Worm (Caenorhabditis elegans) whole organism, L4/young adult: ENCODE data around the gene fbxb-21.

Experiments
- W03F9.2 ChIP-seq: fragments of 150-350 bp; optimal IDR thresholded peaks from 2 replicates; lab custom pipeline; 2014; ENCODE audit warnings: missing biosample characterization, missing genetic modification characterization
- him-1 ChIP-seq: sonication (generic microtip); optimal IDR thresholded peaks from 2 replicates; lab custom pipeline; 2016; ENCODE audit warnings: missing genotype, missing genetic modification reagents, missing genetic modification characterization, missing compliant biosample characterization

DNA sequence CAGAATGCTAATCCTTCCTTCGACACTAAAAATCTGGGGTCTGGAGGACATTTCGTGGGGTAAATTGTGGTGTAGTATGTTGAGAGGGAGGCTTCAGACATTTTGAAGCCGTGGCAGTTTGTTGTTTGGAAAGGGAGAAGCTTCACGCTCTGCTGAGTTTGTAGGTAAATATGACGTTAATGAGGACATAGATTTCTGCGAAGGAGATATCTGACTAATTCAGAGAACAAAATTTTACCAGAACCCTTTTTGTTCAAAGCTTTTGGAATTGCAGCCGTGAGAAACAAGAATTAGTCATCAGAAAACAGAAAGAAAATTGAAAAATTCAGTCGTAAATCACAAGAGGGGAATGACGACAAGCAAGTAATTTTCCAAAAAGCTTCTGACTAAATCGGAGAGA is 8.2 kb downstream of the fbxb-21 start, which contains the start of gene srh-72:
- no peak for TF ChIP-seq W03F9.2 (tag; lab: Kevin White, UChicago)
- no peak for TF ChIP-seq him-1 (tag; lab: Kevin White, UChicago)
